Fruit fly (Drosophila melanogaster): Measurements from ENCODE around the gene RpS3A.

Gene RpS3A

dm6 chr4:43179-43935 lies 23.6 kb downstream of the RpS3A start, which contains the start of gene PlexB (continued):
- TF ChIP-seq GATAd (GFP tag; optimal IDR thresholded peaks at IDR 0.05) (no peak), woc (GFP tag; optimal IDR thresholded peaks at IDR 0.05) (peak; percentile 82), Hr83 (GFP tag; optimal IDR thresholded peaks at IDR 0.05; ENCODE audit: poor library complexity, severe bottlenecking) (peak; percentile 29), Jra (GFP tag; optimal IDR thresholded peaks at IDR 0.05) (peak; percentile 40), dmrt93B (GFP tag; optimal IDR thresholded peaks at IDR 0.05) (no peak), Hr78 (GFP tag; optimal IDR thresholded peaks at IDR 0.05) (peak; percentile 84), N (GFP tag; optimal IDR thresholded peaks at IDR 0.05) (peak; percentile 95), Hnf4 (GFP tag; optimal IDR thresholded peaks at IDR 0.05) (peak; percentile 31), rgr (GFP tag; optimal IDR thresholded peaks at IDR 0.05) (no peak), CG9705 (GFP tag; optimal IDR thresholded peaks at IDR 0.05) (no peak), psq (GFP tag; optimal IDR thresholded peaks at IDR 0.05) (no peak)

dm6 chr4:42352-42751 lies 24.7 kb downstream of the RpS3A start:
- TF ChIP-seq br (GFP tag; optimal IDR thresholded peaks at IDR 0.05) (no peak), Dfd (GFP tag; optimal IDR thresholded peaks at IDR 0.05) (peak; percentile 47)

DNA sequence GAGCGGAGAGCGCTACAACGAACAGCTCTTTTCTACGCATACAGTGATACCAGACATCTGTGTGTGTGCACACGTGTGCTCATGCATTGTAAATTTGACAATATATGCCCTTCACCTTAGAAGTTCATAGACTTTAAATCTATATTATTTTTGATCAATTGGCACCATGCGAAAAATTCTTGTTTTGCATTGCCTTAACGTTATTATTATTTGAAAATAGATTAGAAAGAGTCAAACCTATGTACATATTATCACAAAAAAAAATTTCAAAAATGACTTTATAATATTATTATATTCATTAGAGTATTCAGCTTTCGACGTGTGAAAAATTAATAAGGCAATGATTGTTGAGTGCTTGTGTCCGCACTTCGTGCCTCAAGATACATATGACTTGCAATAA lies 25.4 kb downstream of the RpS3A start:
- TF ChIP-seq Dfd (GFP tag; optimal IDR thresholded peaks at IDR 0.05), result peak; percentile 66

Measured in whole organism, wandering third instar larva.